Fruit fly (Drosophila melanogaster) whole organism, embryonic: ENCODE results near the gene ple.

ENCODE experiments used
- Atf6 ChIP-seq: fragments of 200-800 bp; sonication (Bioruptor generic); IDR thresholded peaks from 2 replicates; pipeline ENCODE4 v1.3.6; 2022; ENCODE audit warnings: missing biosample characterization, missing genetic modification characterization
- Bteb2 ChIP-seq: fragments of 200-800 bp; sonication (Bioruptor generic); optimal IDR thresholded peaks from 2 replicates; lab custom pipeline; 2016; ENCODE audit warnings: missing biosample characterization, missing genetic modification characterization
- CG10366 ChIP-seq: fragments of 200-800 bp; sonication (Bioruptor generic); IDR thresholded peaks from 2 replicates; pipeline ENCODE4 v1.3.6; 2022; ENCODE audit warnings: missing biosample characterization, missing genetic modification characterization
- CG11398 ChIP-seq: fragments of 200-800 bp; sonication (Bioruptor generic); optimal IDR thresholded peaks from 2 replicates; lab custom pipeline; 2016; ENCODE audit warnings: missing biosample characterization, missing genetic modification characterization
- CG11695 ChIP-seq: fragments of 200-800 bp; sonication (Bioruptor generic); IDR thresholded peaks from 3 replicates; pipeline ENCODE4 v1.3.6; 2022; ENCODE audit warnings: missing biosample characterization, missing genetic modification characterization
- CG11723 ChIP-seq: fragments of 200-800 bp; sonication (Bioruptor generic); optimal IDR thresholded peaks from 2 replicates; lab custom pipeline; 2017; ENCODE audit warnings: missing biosample characterization, mild to moderate bottlenecking, missing genetic modification characterization
- CG13424 ChIP-seq: fragments of 200-800 bp; sonication (Bioruptor generic); optimal IDR thresholded peaks from 2 replicates; lab custom pipeline; 2019; ENCODE audit warnings: missing biosample characterization, mild to moderate bottlenecking, missing genetic modification characterization, moderate library complexity
- CG14667 ChIP-seq: fragments of 200-800 bp; sonication (Bioruptor generic); IDR thresholded peaks from 2 replicates; pipeline ENCODE4 v1.3.6; 2022; ENCODE audit warnings: missing biosample characterization, missing genetic modification characterization
- CG16815 ChIP-seq: fragments of 200-800 bp; sonication (Bioruptor generic); optimal IDR thresholded peaks from 3 replicates; lab custom pipeline; 2017; ENCODE audit warnings: missing biosample characterization, mild to moderate bottlenecking, missing genetic modification characterization
- CG30403 ChIP-seq: fragments of 200-800 bp; sonication (Bioruptor generic); optimal IDR thresholded peaks from 3 replicates; lab custom pipeline; 2016; ENCODE audit warnings: missing biosample characterization, missing genetic modification characterization
- CG3065 ChIP-seq: fragments of 200-800 bp; sonication (Bioruptor generic); optimal IDR thresholded peaks from 2 replicates; lab custom pipeline; 2016; ENCODE audit warnings: missing biosample characterization, missing genetic modification characterization
- CG31388 ChIP-seq: fragments of 200-800 bp; sonication (Bioruptor generic); optimal IDR thresholded peaks from 2 replicates; lab custom pipeline; 2016; ENCODE audit warnings: missing biosample characterization, missing genetic modification characterization
- CG32532 ChIP-seq: fragments of 200-800 bp; sonication (Bioruptor generic); IDR thresholded peaks from 2 replicates; pipeline ENCODE4 v1.3.6; 2022; ENCODE audit warnings: missing biosample characterization, missing genetic modification characterization
- CG4404 ChIP-seq: fragments of 200-800 bp; sonication (Bioruptor generic); IDR thresholded peaks from 2 replicates; pipeline ENCODE4 v1.3.6; 2022; ENCODE audit warnings: missing biosample characterization, missing genetic modification characterization
- CG6791 ChIP-seq: fragments of 200-800 bp; sonication (Bioruptor generic); IDR thresholded peaks from 3 replicates; pipeline ENCODE4 v1.3.6; 2022; ENCODE audit warnings: missing biosample characterization, missing genetic modification characterization; ENCODE audit not compliant: partially characterized antibody
- CG7372 ChIP-seq: fragments of 200-800 bp; sonication (Bioruptor generic); IDR thresholded peaks from 2 replicates; pipeline ENCODE4 v1.3.6; 2022; ENCODE audit warnings: missing biosample characterization, missing genetic modification characterization
- CG8944 ChIP-seq: fragments of 200-800 bp; sonication (Bioruptor generic); optimal IDR thresholded peaks from 3 replicates; lab custom pipeline; 2016; ENCODE audit warnings: missing biosample characterization, missing genetic modification characterization
- Doc3 ChIP-seq: fragments of 200-800 bp; sonication (Bioruptor generic); IDR thresholded peaks from 3 replicates; pipeline ENCODE4 v1.3.6; 2022; ENCODE audit warnings: missing biosample characterization, missing genetic modification characterization; ENCODE audit not compliant: partially characterized antibody
- Drgx ChIP-seq: fragments of 200-800 bp; sonication (Bioruptor generic); IDR thresholded peaks from 2 replicates; pipeline ENCODE4 v1.3.6; 2022; ENCODE audit warnings: missing biosample characterization, missing genetic modification characterization
- HLHmδ ChIP-seq: fragments of 200-800 bp; sonication (Bioruptor generic); optimal IDR thresholded peaks from 2 replicates; lab custom pipeline; 2018; ENCODE audit warnings: missing biosample characterization, mild to moderate bottlenecking, missing genetic modification characterization, moderate library complexity
- Kr ChIP-seq: fragments of 200-800 bp; sonication (Bioruptor generic); optimal IDR thresholded peaks from 2 replicates; lab custom pipeline; 2017; ENCODE audit warnings: missing biosample characterization, mild to moderate bottlenecking, missing genetic modification characterization
- MBD-R2 ChIP-seq: fragments of 200-800 bp; sonication (Bioruptor generic); IDR thresholded peaks from 2 replicates; pipeline ENCODE4 v1.3.6; 2022; ENCODE audit warnings: missing biosample characterization, missing genetic modification characterization
- Mrtf ChIP-seq: fragments of 200-800 bp; sonication (Bioruptor generic); IDR thresholded peaks from 3 replicates; pipeline ENCODE4 v1.3.6; 2022; ENCODE audit warnings: missing biosample characterization, missing genetic modification characterization
- Ptx1 ChIP-seq: fragments of 200-800 bp; sonication (Bioruptor generic); IDR thresholded peaks from 2 replicates; pipeline ENCODE4 v1.3.6; 2022; ENCODE audit warnings: missing biosample characterization, missing genetic modification characterization
- Rx ChIP-seq: fragments of 200-800 bp; sonication (Bioruptor generic); IDR thresholded peaks from 2 replicates; pipeline ENCODE4 v1.3.6; 2022; ENCODE audit warnings: missing biosample characterization, missing genetic modification characterization
- Stat92E ChIP-seq, 3 experiments: fragments of >200 bp in 2 of 3; fragments of 200-800 bp in 1 of 3; sonication (Bioruptor generic) in 1 of 3; optimal IDR thresholded peaks; 2 replicates each; lab custom pipeline; 2017 to 2019; ENCODE audit warnings: missing biosample characterization in 3 of 3, missing genetic modification characterization in 3 of 3, mild to moderate bottlenecking in 1 of 3, moderate library complexity in 1 of 3
- Xrp1 ChIP-seq: fragments of 200-800 bp; sonication (Bioruptor generic); IDR thresholded peaks from 2 replicates; pipeline ENCODE4 v1.3.6; 2022; ENCODE audit warnings: missing biosample characterization, missing genetic modification characterization
- ase ChIP-seq: fragments of 200-800 bp; sonication (Bioruptor generic); IDR thresholded peaks from 3 replicates; pipeline ENCODE4 v1.3.6; 2022; ENCODE audit warnings: missing biosample characterization, missing genetic modification characterization
- az2 ChIP-seq: fragments of 200-800 bp; sonication (Bioruptor generic); optimal IDR thresholded peaks from 3 replicates; lab custom pipeline; 2016; ENCODE audit warnings: missing biosample characterization, missing genetic modification characterization
- cas ChIP-seq: fragments of 200-800 bp; sonication (Bioruptor generic); IDR thresholded peaks from 2 replicates; pipeline ENCODE4 v1.3.6; 2022; ENCODE audit warnings: missing biosample characterization, missing genetic modification characterization
- cato ChIP-seq: fragments of 200-800 bp; sonication (Bioruptor generic); optimal IDR thresholded peaks from 2 replicates; lab custom pipeline; 2016; ENCODE audit warnings: missing biosample characterization, missing genetic modification characterization, borderline replicate concordance
- chm ChIP-seq: fragments of 200-800 bp; sonication (Bioruptor generic); IDR thresholded peaks from 2 replicates; pipeline ENCODE4 v1.3.6; 2022; ENCODE audit warnings: missing biosample characterization, missing genetic modification characterization
- crol ChIP-seq: fragments of 200-800 bp; sonication (Bioruptor generic); IDR thresholded peaks from 2 replicates; pipeline ENCODE4 v1.3.6; 2022; ENCODE audit warnings: missing biosample characterization, missing genetic modification characterization
- esg ChIP-seq: fragments of 200-800 bp; sonication (Bioruptor generic); conservative IDR thresholded peaks from 2 replicates; pipeline ENCODE4 v1.3.6; 2022; ENCODE audit warnings: missing biosample characterization, missing genetic modification characterization
- grau ChIP-seq: fragments of 200-800 bp; optimal IDR thresholded peaks from 3 replicates; lab custom pipeline; 2019; ENCODE audit warnings: missing biosample characterization, mild to moderate bottlenecking, missing genetic modification characterization, moderate library complexity
- grn ChIP-seq: fragments of 200-800 bp; sonication (Bioruptor generic); optimal IDR thresholded peaks from 3 replicates; lab custom pipeline; 2017; ENCODE audit warnings: missing biosample characterization, missing genetic modification characterization
- h ChIP-seq: fragments of >200 bp; optimal IDR thresholded peaks from 2 replicates; lab custom pipeline; 2017
- nom ChIP-seq: fragments of 200-800 bp; sonication (Bioruptor generic); optimal IDR thresholded peaks from 2 replicates; lab custom pipeline; 2017; ENCODE audit warnings: missing biosample characterization, missing genetic modification characterization, mild to moderate bottlenecking, moderate library complexity, missing genetic modification reagents
- otp ChIP-seq: fragments of 200-800 bp; sonication (Bioruptor generic); IDR thresholded peaks from 3 replicates; pipeline ENCODE4, ENCODE4 v1.3.6; 2022; ENCODE audit warnings: missing biosample characterization, missing genetic modification characterization
- phol ChIP-seq: fragments of 200-800 bp; sonication (Bioruptor generic); optimal IDR thresholded peaks from 3 replicates; lab custom pipeline; 2018; ENCODE audit warnings: missing biosample characterization, mild to moderate bottlenecking, missing genetic modification characterization, moderate library complexity
- prd ChIP-seq, 3 experiments: fragments of >200 bp in 2 of 3; fragments of 200-800 bp in 1 of 3; sonication (Bioruptor generic) in 1 of 3; optimal IDR thresholded peaks in 2 of 3; IDR thresholded peaks in 1 of 3; 2 replicates in 2 of 3; 3 replicates in 1 of 3; pipeline versions ENCODE4 v1.3.6 to Lab custom; 2017 to 2022; ENCODE audit warnings: missing biosample characterization in 1 of 3, missing genetic modification characterization in 1 of 3
- pum ChIP-seq: fragments of 200-800 bp; sonication (Bioruptor generic); optimal IDR thresholded peaks from 2 replicates; lab custom pipeline; 2016; ENCODE audit warnings: missing biosample characterization, missing genetic modification characterization
- repo ChIP-seq: fragments of 200-800 bp; sonication (Bioruptor generic); optimal IDR thresholded peaks from 2 replicates; lab custom pipeline; 2016; ENCODE audit warnings: missing biosample characterization, missing genetic modification characterization
- run ChIP-seq: fragments of 200-800 bp; sonication (Bioruptor generic); optimal IDR thresholded peaks from 3 replicates; lab custom pipeline; 2018; ENCODE audit warnings: missing biosample characterization, mild to moderate bottlenecking, missing genetic modification characterization
- sens-2 ChIP-seq: fragments of 200-800 bp; sonication (Bioruptor generic); IDR thresholded peaks from 2 replicates; pipeline ENCODE4 v1.3.6; 2022; ENCODE audit warnings: missing biosample characterization, missing genetic modification characterization
- slou ChIP-seq: fragments of 200-800 bp; sonication (Bioruptor generic); optimal IDR thresholded peaks from 3 replicates; lab custom pipeline; 2016; ENCODE audit warnings: missing biosample characterization, missing genetic modification characterization
- sug ChIP-seq: fragments of 200-800 bp; optimal IDR thresholded peaks from 2 replicates; lab custom pipeline; 2019; ENCODE audit warnings: missing biosample characterization, mild to moderate bottlenecking, missing genetic modification characterization, moderate library complexity
- tx ChIP-seq: fragments of 200-800 bp; sonication (Bioruptor generic); optimal IDR thresholded peaks from 2 replicates; lab custom pipeline; 2016; ENCODE audit warnings: missing biosample characterization, missing genetic modification characterization
- vfl ChIP-seq: fragments of 200-800 bp; sonication (Bioruptor generic); optimal IDR thresholded peaks from 2 replicates; lab custom pipeline; 2016; ENCODE audit warnings: missing biosample characterization, missing genetic modification characterization
- vnd ChIP-seq: fragments of 200-800 bp; sonication (Bioruptor generic); IDR thresholded peaks from 3 replicates; pipeline ENCODE4 v1.3.6; 2022; ENCODE audit warnings: missing biosample characterization, missing genetic modification characterization; ENCODE audit not compliant: partially characterized antibody
- zen2 ChIP-seq: fragments of 200-800 bp; sonication (Bioruptor generic); IDR thresholded peaks from 3 replicates; pipeline ENCODE4 v1.3.6; 2022; ENCODE audit warnings: missing biosample characterization, missing genetic modification characterization; ENCODE audit not compliant: partially characterized antibody

Gene ple

DNA sequence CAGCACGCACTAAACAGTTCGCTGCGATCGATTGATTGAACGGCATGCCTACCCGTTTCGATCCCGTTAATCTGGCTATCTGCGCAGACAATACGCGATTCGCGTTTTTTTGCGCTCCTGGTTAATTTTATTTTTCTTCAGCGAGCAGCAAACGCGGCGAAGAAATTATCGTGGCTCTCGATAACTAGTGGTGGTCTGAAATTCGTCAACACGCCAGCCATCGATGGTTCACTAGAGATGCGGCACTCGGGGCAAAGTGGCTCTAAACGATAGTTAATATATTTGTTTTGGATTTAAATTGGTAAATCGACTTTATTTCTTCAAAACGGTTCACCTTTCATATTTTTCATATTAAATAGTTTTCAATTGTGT, 23.6 kb upstream of the ple start, which contains the start of gene dikar (continued):
- TF ChIP-seq CG8944 (peak; percentile 37), Stat92E (GFP tag; optimal IDR thresholded peaks at IDR 0.05; lab: Kevin White, UChicago) (peak in 1 of 3 experiments; percentile 20), CG14667 (GFP tag; lab: Robert Waterston, UW) (peak; percentile 41; the same call in 1 of the 2 replicates), CG11398 (no peak), Ptx1 (GFP tag; lab: Robert Waterston, UW) (peak; percentile 70), CG31388 (no peak), sens-2 (no peak), Doc3 (GFP tag; lab: Robert Waterston, UW) (peak; percentile 64), pum (GFP tag; lab: Kevin White, UChicago) (peak; percentile 4), CG13424 (peak; percentile 62), CG4404 (GFP tag; lab: Robert Waterston, UW) (peak; percentile 59), grn (GFP tag; lab: Kevin White, UChicago) (no peak), slou (GFP tag; lab: Kevin White, UChicago) (peak; percentile 7), CG32532 (peak; percentile 73), CG11723 (GFP tag; lab: Kevin White, UChicago) (no peak), Drgx (GFP tag; lab: Robert Waterston, UW) (0 out of 2 replicates have a peak, but pooled peaks have one; percentile 15), MBD-R2 (GFP tag; lab: Robert Waterston, UW) (peak; percentile 34; the same call in 1 of the 2 replicates), ase (peak; percentile 43; the same call in 1 of the 3 replicates), Kr (no peak), Mrtf (GFP tag; lab: Robert Waterston, UW) (peak; percentile 50; the same call in 1 of the 3 replicates), crol (GFP tag; lab: Robert Waterston, UW) (no peak), CG11695 (GFP tag; lab: Robert Waterston, UW) (0 out of 3 replicates have a peak, but pooled peaks have one; percentile 18), vfl (peak; percentile 62), CG10366 (GFP tag; lab: Robert Waterston, UW) (peak; percentile 70), cato (GFP tag; lab: Kevin White, UChicago) (no peak), phol (tag; lab: Kevin White, UChicago) (peak; percentile 41), HLHmδ (no peak), Atf6 (GFP tag; lab: Robert Waterston, UW) (peak; percentile 30), CG6791 (GFP tag; lab: Robert Waterston, UW) (peak; percentile 91), cas (peak; percentile 9; the same call in 1 of the 2 replicates), esg (peak; percentile 29; the same call in 1 of the 2 replicates), az2 (peak; percentile 47), prd (optimal IDR thresholded peaks at IDR 0.05; lab: Kevin White, UChicago) (no peak), prd (GFP tag; IDR thresholded peaks at IDR 0.05; lab: Robert Waterston, UW) (peak; percentile 77), nom (GFP tag; lab: Kevin White, UChicago) (no peak), tx (GFP tag; lab: Kevin White, UChicago) (no peak), CG16815 (peak; percentile 43), run (no peak), repo (GFP tag; lab: Kevin White, UChicago) (no peak), grau (peak; percentile 60), zen2 (GFP tag; lab: Robert Waterston, UW) (peak; percentile 59; the same call in 2 of the 3 replicates), chm (peak; percentile 48; the same call in 1 of the 2 replicates), vnd (GFP tag; lab: Robert Waterston, UW) (peak; percentile 86), CG3065 (peak; percentile 11), Xrp1 (GFP tag; lab: Robert Waterston, UW) (peak; percentile 59), CG7372 (GFP tag; lab: Robert Waterston, UW) (peak; percentile 67), h (no peak), Bteb2 (peak; percentile 10), CG30403 (GFP tag; lab: Kevin White, UChicago) (peak; percentile 71), otp (peak; percentile 36; the same call in 1 of the 3 replicates), sug (tag; lab: Kevin White, UChicago) (peak; percentile 48), Rx (GFP tag; lab: Robert Waterston, UW) (peak; percentile 54)
